Worm (Caenorhabditis elegans): Measurements from ENCODE around the gene K09E9.3.

K09E9.3 gene

DNA sequence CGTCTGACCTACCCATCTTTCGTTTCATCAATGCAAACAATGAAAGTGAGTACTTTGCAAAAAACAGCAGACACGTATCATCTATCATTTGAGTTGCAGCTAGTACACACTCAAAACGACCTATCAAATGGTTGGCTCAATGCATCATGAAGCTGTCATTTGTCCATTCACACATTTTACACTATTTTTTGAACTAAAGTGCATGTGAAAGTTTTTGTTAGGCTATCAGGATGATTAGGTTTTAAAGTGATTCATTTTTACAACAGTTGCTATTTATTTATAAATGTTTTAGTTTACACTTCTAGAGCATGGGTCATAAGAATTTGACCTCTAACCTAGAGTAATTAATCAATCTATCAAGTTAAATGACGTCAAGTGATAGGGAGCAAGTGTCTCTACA is 13.7 kb downstream of the K09E9.3 start:
- TF ChIP-seq skn-1 (tag; optimal IDR thresholded peaks at IDR 0.05) (no peak), snpc-4 (tag; optimal IDR thresholded peaks at IDR 0.05) (no peak), R02D3.7 (tag; optimal IDR thresholded peaks at IDR 0.05) (no peak), ztf-1 (GFP tag; conservative IDR thresholded peaks at IDR 0.05) (no peak), peb-1 (tag; optimal IDR thresholded peaks at IDR 0.05) (no peak), ama-1 (optimal IDR thresholded peaks at IDR 0.05) (no peak), nhr-21 (tag; optimal IDR thresholded peaks at IDR 0.05) (no peak), sma-9 (GFP tag; optimal IDR thresholded peaks at IDR 0.05) (peak; percentile 31), sma-9 (tag; optimal IDR thresholded peaks at IDR 0.05) (no peak), F13H6.1 (tag; optimal IDR thresholded peaks at IDR 0.05) (no peak), nhr-129 (tag; optimal IDR thresholded peaks at IDR 0.05) (peak; percentile 56), lsy-2 (tag; optimal IDR thresholded peaks at IDR 0.05) (no peak), nhr-25 (tag; optimal IDR thresholded peaks at IDR 0.05) (no peak), egl-27 (tag; optimal IDR thresholded peaks at IDR 0.05) (no peak), fos-1 (tag; optimal IDR thresholded peaks at IDR 0.05) (no peak)

DNA sequence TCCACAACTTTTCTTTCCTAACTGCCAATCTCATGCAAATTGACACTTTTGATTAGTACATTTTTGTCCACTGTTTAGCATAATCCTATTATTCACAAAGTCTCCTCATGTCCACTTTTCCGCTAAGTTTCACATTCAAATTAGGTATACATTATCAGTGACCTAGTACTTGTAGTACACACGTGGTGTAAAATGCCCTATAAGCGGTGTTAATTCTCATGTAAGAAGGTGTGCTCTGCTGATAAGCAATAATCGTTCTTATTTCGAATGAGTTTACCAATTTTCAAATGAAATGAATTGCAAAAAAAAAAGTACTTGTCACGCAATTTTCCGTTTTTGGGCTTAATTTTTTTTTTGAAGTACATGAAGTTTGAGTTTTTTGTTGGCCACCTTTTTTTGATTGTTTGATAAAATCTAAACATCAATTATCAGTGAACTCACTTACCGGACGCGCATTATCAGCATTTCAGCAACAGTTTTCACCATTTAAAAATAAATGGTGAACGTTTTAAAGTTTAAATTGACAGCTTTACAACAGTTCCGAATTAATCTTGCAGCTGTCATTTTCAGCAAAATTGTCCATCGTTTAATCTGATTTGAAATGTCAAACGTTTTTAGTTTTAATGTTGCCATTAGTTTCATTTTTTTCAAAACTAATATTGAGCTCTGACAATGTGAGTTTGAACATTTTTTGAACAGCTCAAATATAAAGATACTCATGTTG is 14.8 kb downstream of the K09E9.3 start:
- peak; percentile 48 for TF ChIP-seq crh-2 (tag; optimal IDR thresholded peaks at IDR 0.05)
- TF ChIP-seq ZK546.5 (tag; optimal IDR thresholded peaks at IDR 0.05), result no peak
- TF ChIP-seq nhr-12 (tag; optimal IDR thresholded peaks at IDR 0.05), result no peak
- no peak for TF ChIP-seq F13H6.1 (tag; optimal IDR thresholded peaks at IDR 0.05)
- no peak for TF ChIP-seq zag-1 (tag; optimal IDR thresholded peaks at IDR 0.05)
- no peak for TF ChIP-seq nhr-10 (tag; optimal IDR thresholded peaks at IDR 0.05)
- TF ChIP-seq blmp-1 (tag; optimal IDR thresholded peaks at IDR 0.05; ENCODE audit: insufficient read depth), result no peak
- no peak for TF ChIP-seq peb-1 (tag; optimal IDR thresholded peaks at IDR 0.05)
- no peak for TF ChIP-seq elt-1 (tag; optimal IDR thresholded peaks at IDR 0.05)
- TF ChIP-seq nhr-77 (tag; optimal IDR thresholded peaks at IDR 0.05), result no peak
- no peak for TF ChIP-seq R02D3.7 (tag; optimal IDR thresholded peaks at IDR 0.05)
- TF ChIP-seq ztf-4 (tag; optimal IDR thresholded peaks at IDR 0.05), result no peak
- no peak for TF ChIP-seq Y55F3AM.14 (GFP tag; optimal IDR thresholded peaks at IDR 0.05)
- TF ChIP-seq snpc-4 (tag; optimal IDR thresholded peaks at IDR 0.05), result no peak
- peak; percentile 70 for TF ChIP-seq sma-9 (GFP tag; optimal IDR thresholded peaks at IDR 0.05)
- TF ChIP-seq sma-9 (tag; optimal IDR thresholded peaks at IDR 0.05), result no peak
- TF ChIP-seq fos-1 (tag; optimal IDR thresholded peaks at IDR 0.05), result peak; percentile 29

DNA sequence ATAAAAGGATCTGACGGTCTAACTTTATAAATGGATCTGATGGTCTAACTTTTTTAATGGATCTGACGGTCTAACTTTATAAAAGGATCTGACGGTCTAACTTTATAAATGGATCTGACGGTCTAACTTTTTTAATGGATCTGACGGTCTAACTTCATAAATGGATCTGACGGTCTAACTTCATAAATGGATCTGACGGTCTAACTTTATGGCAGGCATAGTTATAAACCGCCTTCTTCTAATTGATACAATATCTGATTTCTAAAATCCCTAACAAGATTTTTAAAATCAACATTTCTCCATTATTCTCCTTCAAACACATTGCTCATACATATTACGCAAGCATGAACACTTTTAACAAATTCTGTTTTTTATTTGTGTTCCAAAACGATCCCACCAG is 16.5 kb downstream of the K09E9.3 start, which contains the start of gene K09A9.8:
K09A9.8 (minus strand) TSS at position 101 of the 400 bp plus-strand sequence.
- TF ChIP-seq sma-3 (GFP tag; optimal IDR thresholded peaks at IDR 0.05), result no peak
- TF ChIP-seq peb-1 (tag; optimal IDR thresholded peaks at IDR 0.05), result no peak
- TF ChIP-seq ceh-82 (tag; optimal IDR thresholded peaks at IDR 0.05), result no peak
- no peak for TF ChIP-seq nhr-11 (tag; optimal IDR thresholded peaks at IDR 0.05)
- no peak for TF ChIP-seq sma-9 (GFP tag; optimal IDR thresholded peaks at IDR 0.05)
- no peak for TF ChIP-seq sma-9 (tag; optimal IDR thresholded peaks at IDR 0.05)

DNA sequence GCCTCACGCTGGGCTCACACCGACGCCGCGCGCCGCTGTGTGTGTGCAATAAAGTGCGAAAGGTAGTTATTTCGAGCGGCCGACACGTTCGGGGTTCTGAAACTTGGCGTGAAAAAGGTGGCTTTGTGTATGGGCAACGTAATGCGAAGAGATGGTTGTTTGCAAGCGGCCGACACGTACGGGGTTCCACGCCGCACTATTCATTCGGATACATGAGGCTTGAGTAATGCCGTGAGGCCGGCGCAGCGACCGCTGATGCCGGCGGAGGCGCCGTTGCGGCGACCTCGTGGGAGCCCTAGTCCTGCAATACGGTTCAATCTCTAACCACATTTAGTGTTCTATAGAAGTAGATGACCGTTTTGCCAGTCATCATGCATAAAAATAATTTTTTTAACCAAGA is 19.6 kb downstream of the K09E9.3 start:
- no peak for TF ChIP-seq blmp-1 (tag; optimal IDR thresholded peaks at IDR 0.05; ENCODE audit: insufficient read depth)
- TF ChIP-seq aly-2 (tag; optimal IDR thresholded peaks at IDR 0.05), result no peak
- TF ChIP-seq ZK546.5 (tag; optimal IDR thresholded peaks at IDR 0.05), result no peak
- no peak for TF ChIP-seq Y55F3AM.14 (GFP tag; optimal IDR thresholded peaks at IDR 0.05)
- no peak for TF ChIP-seq elt-1 (tag; optimal IDR thresholded peaks at IDR 0.05)
- TF ChIP-seq nhr-6 (tag; optimal IDR thresholded peaks at IDR 0.05), result no peak
- no peak for TF ChIP-seq crh-2 (tag; optimal IDR thresholded peaks at IDR 0.05)

DNA sequence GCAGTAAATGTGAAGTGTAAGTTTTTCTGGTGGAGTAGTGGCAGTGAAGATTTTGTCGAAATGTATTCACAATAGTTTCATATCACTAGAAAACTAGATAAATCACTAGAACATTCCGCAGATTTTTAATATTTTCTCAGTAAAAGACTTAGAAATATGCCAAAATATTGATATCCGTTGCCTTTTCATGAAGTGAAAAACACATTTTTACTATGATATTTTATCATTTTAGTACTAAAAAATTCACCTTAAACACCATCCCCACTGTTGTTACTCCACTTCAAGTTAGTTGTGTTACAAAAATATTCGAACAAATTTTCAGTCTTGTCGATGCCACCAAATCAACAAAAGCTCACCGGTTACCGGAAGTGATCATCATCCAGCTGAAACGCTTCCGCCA is 20.2 kb downstream of the K09E9.3 start:
- TF ChIP-seq R02D3.7 (tag; optimal IDR thresholded peaks at IDR 0.05), result no peak
- no peak for TF ChIP-seq mab-5 (tag; optimal IDR thresholded peaks at IDR 0.05)
- TF ChIP-seq unc-55 (GFP tag; optimal IDR thresholded peaks at IDR 0.05), result no peak
- TF ChIP-seq ceh-82 (tag; optimal IDR thresholded peaks at IDR 0.05), result no peak
- TF ChIP-seq sem-4 (tag; optimal IDR thresholded peaks at IDR 0.05), result no peak
- no peak for TF ChIP-seq nhr-10 (tag; optimal IDR thresholded peaks at IDR 0.05)
- no peak for TF ChIP-seq snpc-4 (tag; optimal IDR thresholded peaks at IDR 0.05)
- TF ChIP-seq elt-1 (tag; optimal IDR thresholded peaks at IDR 0.05), result no peak
- no peak for TF ChIP-seq mbf-1 (tag; optimal IDR thresholded peaks at IDR 0.05)
- TF ChIP-seq nhr-12 (tag; optimal IDR thresholded peaks at IDR 0.05), result no peak
- TF ChIP-seq sma-9 (GFP tag; optimal IDR thresholded peaks at IDR 0.05), result no peak
- TF ChIP-seq sma-9 (tag; optimal IDR thresholded peaks at IDR 0.05), result no peak
- TF ChIP-seq lin-11 (tag; optimal IDR thresholded peaks at IDR 0.05), result no peak
- TF ChIP-seq ama-1 (optimal IDR thresholded peaks at IDR 0.05), result no peak
- no peak for TF ChIP-seq peb-1 (tag; optimal IDR thresholded peaks at IDR 0.05)
- TF ChIP-seq nhr-77 (tag; optimal IDR thresholded peaks at IDR 0.05), result no peak
- TF ChIP-seq gmeb-1 (tag; optimal IDR thresholded peaks at IDR 0.05), result no peak
